Fruit fly (Drosophila melanogaster): ENCODE results near the gene CG10561.

CG10561 gene

DNA sequence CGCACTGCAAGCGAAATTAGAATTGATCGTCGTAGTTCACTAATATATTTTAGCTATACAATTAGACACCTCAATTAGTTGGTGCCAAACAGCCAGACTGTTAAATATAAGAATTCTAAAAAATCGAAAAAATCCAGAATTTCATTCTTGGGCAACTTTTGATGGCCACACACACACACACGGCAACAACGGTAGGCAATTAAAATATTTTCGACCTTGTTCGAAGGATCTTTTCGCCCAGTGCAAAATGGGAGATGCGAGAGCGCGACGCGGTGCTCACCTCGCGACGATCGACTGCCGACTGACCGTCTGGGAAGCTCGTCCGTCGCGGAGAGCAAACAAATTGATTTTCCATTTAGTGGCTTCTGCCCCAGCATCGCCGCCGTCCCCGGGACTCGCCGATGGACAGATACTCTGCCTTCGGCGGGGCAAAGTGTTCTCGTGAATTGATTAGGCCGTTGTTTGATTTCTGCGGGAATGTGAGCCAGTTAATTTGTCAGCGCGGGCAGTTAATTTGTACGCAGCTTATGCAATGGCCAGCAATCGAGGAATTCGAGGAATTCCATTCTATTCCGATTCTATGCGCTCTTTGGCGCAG, 44.6 kb upstream of the CG10561 start, which contains the start of gene CG10702 (continued):
- TF ChIP-seq zfh2 (GFP tag; optimal IDR thresholded peaks at IDR 0.05) (peak; percentile 31), CG15514 (GFP tag; optimal IDR thresholded peaks at IDR 0.05) (no peak), sim (GFP tag; IDR thresholded peaks at IDR 0.05) (no peak), CG4707 (GFP tag; optimal IDR thresholded peaks at IDR 0.05) (no peak), Myb (GFP tag; optimal IDR thresholded peaks at IDR 0.05) (no peak), B-H2 (GFP tag; optimal IDR thresholded peaks at IDR 0.05) (no peak), crol (GFP tag; IDR thresholded peaks at IDR 0.05) (no peak), pfk (GFP tag; optimal IDR thresholded peaks at IDR 0.05) (no peak), ase (GFP tag; IDR thresholded peaks at IDR 0.05) (no peak), Nf-YC (tag; optimal IDR thresholded peaks at IDR 0.05) (no peak), Dll (GFP tag; IDR thresholded peaks at IDR 0.05; ENCODE audit: partially characterized antibody) (no peak), tna (GFP tag; IDR thresholded peaks at IDR 0.05; ENCODE audit: partially characterized antibody) (no peak), gsb-n (tag; optimal IDR thresholded peaks at IDR 0.05) (no peak), CG15601 (tag; optimal IDR thresholded peaks at IDR 0.05) (no peak), sob (GFP tag; IDR thresholded peaks at IDR 0.05) (0 out of 2 replicates have a peak, but pooled peaks have one; percentile 41), Nf-YA (GFP tag; IDR thresholded peaks at IDR 0.05) (no peak), sug (tag; optimal IDR thresholded peaks at IDR 0.05) (no peak), br (optimal IDR thresholded peaks at IDR 0.05) (no peak), Drgx (GFP tag; IDR thresholded peaks at IDR 0.05) (peak; percentile 33; the same call in 1 of the 2 replicates), CG2678 (tag; optimal IDR thresholded peaks at IDR 0.05) (no peak), H2.0 (GFP tag; IDR thresholded peaks at IDR 0.05) (no peak), sens (GFP tag) (peak; percentile 51), Hr39 (optimal IDR thresholded peaks at IDR 0.05) (no peak), dmrt11E (tag; optimal IDR thresholded peaks at IDR 0.05) (no peak), CG8944 (GFP tag; optimal IDR thresholded peaks at IDR 0.05) (no peak), Oaz (GFP tag; IDR thresholded peaks at IDR 0.05) (no peak), gem (tag; optimal IDR thresholded peaks at IDR 0.05) (no peak), CG10654 (GFP tag; optimal IDR thresholded peaks at IDR 0.05) (no peak), Side (GFP tag; optimal IDR thresholded peaks at IDR 0.05) (no peak), toy (GFP tag; IDR thresholded peaks at IDR 0.05) (no peak), CG10462 (GFP tag; optimal IDR thresholded peaks at IDR 0.05) (no peak), prd (optimal IDR thresholded peaks at IDR 0.05) (no peak), prd (GFP tag; IDR thresholded peaks at IDR 0.05) (no peak)

- TF ChIP-seq HmgD (GFP tag; optimal IDR thresholded peaks at IDR 0.05) (no peak), CG12071 (GFP tag; optimal IDR thresholded peaks at IDR 0.05) (no peak), CG13424 (tag; optimal IDR thresholded peaks at IDR 0.05) (no peak), gfzf (GFP tag; optimal IDR thresholded peaks at IDR 0.05) (no peak), CG1233 (GFP tag; optimal IDR thresholded peaks at IDR 0.05) (no peak), CG12155 (GFP tag; optimal IDR thresholded peaks at IDR 0.05) (no peak), z (GFP tag; IDR thresholded peaks at IDR 0.05) (no peak), CG10565 (GFP tag; optimal IDR thresholded peaks at IDR 0.05) (no peak)
Measured at dm6 chr2L:19071713-19072112, 42.5 kb upstream of the CG10561 start.

All from whole organism, embryonic.